Worm (Caenorhabditis elegans): ENCODE measurements around the gene C16D9.1.

DNA sequence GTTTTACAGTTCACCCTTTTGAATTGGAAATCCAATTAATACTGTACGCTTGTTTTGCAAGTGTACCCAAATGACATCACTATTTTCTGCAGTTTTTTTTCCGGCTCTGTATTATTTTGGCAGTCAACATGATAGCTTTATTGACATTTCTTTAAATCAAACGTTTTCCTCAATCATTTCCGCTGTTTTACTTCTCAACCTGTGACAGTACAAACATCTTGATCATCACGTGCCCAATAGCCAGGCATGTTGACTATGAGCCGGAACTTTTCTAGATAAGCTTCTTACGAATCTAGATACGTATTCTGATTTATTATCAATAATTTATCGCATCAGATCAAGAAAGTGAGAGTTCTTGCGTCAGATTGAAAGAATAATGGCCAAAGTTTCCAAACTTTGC is 10.8 kb downstream of the C16D9.1 start:
- TF ChIP-seq klf-2 (GFP tag; conservative IDR thresholded peaks at IDR 0.05), result no peak
- TF ChIP-seq T22C8.4 (GFP tag; IDR thresholded peaks at IDR 0.05), result no peak
- no peak for TF ChIP-seq med-1 (GFP tag; optimal IDR thresholded peaks at IDR 0.05; ENCODE audit: insufficient read depth)
- TF ChIP-seq ztf-23 (GFP tag; IDR thresholded peaks at IDR 0.05), result no peak
- TF ChIP-seq ref-1 (GFP tag; conservative IDR thresholded peaks at IDR 0.05), result no peak
- TF ChIP-seq flt-1 (GFP tag; IDR thresholded peaks at IDR 0.05), result no peak
